Fruit fly (Drosophila melanogaster): ENCODE data around the gene Naa30B.

Naa30B gene

dm6 chr3L:1471960-1472359 is at the start of gene Naa30B:
Naa30B (minus strand) TSS chr3L:1472060.
- TF ChIP-seq noc (tag; optimal IDR thresholded peaks at IDR 0.05) = no peak

dm6 chr3L:1518715-1519603 is 47.1 kb upstream of the Naa30B start:
- peak; percentile 72 for TF ChIP-seq noc (tag; optimal IDR thresholded peaks at IDR 0.05)

DNA sequence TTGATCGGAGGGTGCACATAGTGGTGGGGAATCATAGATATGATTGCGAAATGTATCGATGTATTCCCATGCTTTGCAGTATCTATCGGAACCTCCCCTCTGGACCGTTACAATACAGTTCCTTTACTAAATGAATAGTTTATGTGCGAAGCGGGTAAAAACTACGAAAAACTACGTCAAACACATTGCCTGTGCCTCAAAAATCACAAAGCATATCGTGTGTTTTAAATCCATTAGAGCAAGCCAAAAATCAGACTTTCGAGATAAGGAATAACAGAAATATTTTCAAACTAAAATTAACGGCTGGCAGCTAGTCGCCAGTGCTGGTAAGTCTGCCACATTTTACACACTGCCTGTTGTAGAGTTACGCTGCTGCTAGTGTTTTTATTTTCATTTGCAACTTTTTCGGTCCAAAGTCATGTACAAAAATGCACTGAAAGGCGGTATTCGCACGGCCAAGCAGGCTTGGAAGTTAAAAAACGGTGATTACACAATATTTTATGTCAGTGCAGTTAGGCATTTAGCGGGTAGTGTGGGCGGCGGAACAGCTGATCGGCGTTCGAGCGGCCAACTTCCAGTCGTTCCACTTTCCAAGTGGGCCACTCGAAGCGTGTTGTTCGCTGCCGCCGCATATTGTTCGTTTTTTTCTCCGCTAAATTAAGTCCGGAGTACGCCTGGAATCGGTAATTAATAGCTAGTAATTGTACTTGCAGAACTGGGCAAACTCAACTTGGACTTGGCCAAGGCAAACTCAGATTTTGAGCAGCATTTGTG is 45.6 kb upstream of the Naa30B start:
- no peak for TF ChIP-seq noc (tag; optimal IDR thresholded peaks at IDR 0.05)

dm6 chr3L:1516631-1517273 is 44.9 kb upstream of the Naa30B start, which contains the start of gene cue:
cue (minus strand) TSS chr3L:1517271.
- TF ChIP-seq noc (tag; optimal IDR thresholded peaks at IDR 0.05) = no peak

- TF ChIP-seq noc (tag; optimal IDR thresholded peaks at IDR 0.05) = peak; percentile 81
These were observed 44.1 kb upstream of the Naa30B start for dm6 chr3L:1515820-1516540.

dm6 chr3L:1502086-1502893 is 30.4 kb upstream of the Naa30B start, which contains the start of the genes hfp and Psa:
hfp (minus strand) TSS chr3L:1502590.
Psa (plus strand) TSS chr3L:1502843.
- TF ChIP-seq noc (tag; optimal IDR thresholded peaks at IDR 0.05) = peak; percentile 6

DNA sequence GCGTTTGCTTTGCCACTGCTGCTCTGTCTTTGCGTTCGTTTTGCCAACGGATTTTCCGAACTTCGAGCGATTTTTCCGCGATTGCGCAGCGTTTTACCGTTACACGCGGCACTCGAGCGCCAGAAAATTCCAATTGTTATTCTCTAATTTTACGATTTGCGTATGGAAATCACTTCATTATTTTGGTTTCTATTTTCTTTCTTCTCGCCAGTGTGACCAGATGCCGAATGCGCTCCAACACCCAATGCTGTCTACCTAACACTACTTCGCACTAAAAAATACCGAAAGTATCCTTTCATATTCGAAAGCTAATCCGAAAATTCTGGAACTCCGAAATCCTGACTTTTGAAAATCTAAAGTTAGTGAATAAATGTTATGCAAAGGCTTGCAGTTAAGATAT is 24.5 kb upstream of the Naa30B start, which contains the start of gene CG12084:
Gene CG12084, minus strand, starts transcription at position 236 of the 400 bp plus-strand sequence.
- TF ChIP-seq noc (tag; optimal IDR thresholded peaks at IDR 0.05) = no peak

DNA sequence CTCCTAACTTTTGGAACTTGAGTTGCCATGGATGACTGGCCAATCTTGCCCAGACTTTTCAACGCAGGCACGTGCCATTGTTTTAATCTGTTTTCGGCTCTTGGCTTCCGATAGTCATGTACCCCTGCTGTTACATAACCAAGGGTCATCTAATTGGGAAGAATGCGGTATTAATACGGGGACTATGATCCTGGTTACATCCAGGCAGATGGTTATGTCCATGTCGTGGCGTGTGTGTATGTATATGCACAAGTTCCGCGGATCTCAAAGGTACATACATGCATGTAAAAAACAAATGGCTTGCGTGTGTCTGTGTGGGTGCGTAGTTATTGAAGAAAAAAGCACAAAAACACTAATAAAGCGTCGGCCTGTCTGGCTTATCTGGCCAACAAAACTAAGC is 23.9 kb upstream of the Naa30B start:
- TF ChIP-seq noc (tag; optimal IDR thresholded peaks at IDR 0.05) = no peak

dm6 chr3L:1489523-1489922 is 17.7 kb upstream of the Naa30B start, which contains the start of gene stet:
stet (minus strand) TSS chr3L:1489547.
- no peak for TF ChIP-seq noc (tag; optimal IDR thresholded peaks at IDR 0.05)

DNA sequence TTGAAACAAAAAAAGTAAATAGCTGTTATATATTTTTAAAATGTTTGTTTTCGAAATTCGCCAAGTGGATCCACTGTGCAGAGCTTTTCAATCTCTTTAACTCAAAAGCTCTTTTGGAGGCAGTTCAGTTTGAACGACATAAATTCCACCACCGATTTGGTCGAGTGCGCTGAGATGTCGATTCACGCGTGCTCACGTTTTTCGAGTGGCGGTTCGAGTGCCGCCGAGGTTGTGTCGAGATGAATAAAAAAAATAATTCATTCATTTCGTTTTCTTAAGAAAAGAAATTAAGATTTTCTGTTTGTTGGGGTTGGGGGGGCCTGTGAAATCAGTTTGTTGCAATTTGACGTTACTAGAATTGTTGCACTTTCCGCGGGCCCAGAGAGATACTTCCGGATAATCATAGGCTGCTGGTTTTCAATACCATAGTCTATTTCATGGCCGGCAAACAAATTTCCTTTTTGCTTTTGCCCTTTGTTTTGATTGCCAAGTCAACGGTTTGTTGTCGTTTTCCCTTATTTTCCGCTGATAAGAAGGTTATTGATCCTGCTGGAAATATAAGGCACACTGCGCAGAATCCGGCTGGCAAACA is 16.8 kb upstream of the Naa30B start:
- TF ChIP-seq noc (tag; optimal IDR thresholded peaks at IDR 0.05) = no peak

DNA sequence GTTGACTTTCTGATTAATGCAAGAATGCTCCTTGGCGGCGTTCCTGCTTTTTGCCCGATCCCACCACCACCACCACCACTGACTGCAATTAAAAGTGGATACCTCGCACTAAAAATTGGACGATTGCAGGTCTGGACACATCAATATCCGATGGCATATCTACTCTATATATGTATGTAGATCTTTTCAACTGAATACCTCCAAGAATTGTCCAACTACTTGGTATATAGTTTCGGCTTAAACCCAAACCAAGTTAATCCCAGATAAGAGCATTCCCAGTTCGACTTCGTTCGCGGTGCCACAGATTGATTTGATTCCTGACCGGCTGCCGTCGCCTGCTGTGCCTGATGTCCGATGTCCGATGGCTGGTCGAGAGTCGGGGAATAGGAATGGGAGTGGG is 12.9 kb upstream of the Naa30B start:
- TF ChIP-seq noc (tag; optimal IDR thresholded peaks at IDR 0.05) = no peak

DNA sequence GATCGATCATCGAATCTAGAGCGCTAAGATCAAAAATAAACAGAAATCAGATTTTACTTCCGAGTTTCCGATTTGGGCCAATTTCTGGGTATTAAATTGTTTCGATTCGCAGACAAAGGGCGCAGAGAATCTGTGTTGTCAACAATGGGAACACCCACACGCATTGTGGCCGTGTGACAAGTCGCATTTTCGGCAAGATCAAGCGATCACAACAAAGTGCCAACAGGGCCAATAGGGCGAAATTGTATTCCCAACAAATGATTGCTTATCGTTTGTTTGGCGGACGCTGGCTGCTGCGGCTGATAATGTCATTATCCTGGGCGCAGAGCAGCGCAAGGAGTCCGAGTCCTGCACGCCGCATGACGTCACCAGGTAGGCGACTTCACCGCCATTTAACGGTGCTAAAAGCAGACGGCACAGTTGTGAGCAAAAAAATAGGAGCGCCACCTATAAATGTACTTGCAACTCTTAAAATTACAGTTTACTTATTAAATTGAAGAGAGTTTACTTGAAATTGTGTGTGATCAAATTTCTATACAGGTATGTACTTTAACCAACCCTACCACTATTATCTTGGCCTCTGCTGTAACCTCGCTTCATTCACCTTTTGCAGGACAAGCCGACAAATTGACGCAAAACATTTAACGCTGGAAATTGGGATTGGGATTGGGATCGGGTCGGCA is 7.3 kb upstream of the Naa30B start:
- TF ChIP-seq noc (tag; optimal IDR thresholded peaks at IDR 0.05) = no peak

DNA sequence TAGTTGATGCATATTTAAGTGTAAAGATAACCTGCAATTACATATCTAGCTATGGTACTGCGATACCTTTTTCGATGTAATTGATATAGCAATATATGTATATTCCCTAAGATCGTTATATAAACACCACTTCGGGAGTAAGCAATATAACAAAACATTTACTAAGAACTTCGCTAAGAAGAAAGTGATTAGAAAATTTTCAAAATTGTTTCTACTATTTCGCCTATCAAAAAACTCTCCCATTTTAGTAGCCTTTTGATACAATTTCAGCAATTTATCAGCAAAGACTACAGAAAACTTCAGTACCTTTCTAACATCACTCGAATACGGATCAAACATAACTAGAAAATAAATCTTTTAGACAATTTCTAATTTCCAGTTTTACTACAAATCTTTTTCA is 5.5 kb upstream of the Naa30B start, which contains the start of gene robl62A:
Gene robl62A, plus strand, starts transcription at position 301 of the 400 bp plus-strand sequence.
- TF ChIP-seq noc (tag; optimal IDR thresholded peaks at IDR 0.05) = no peak
